Worm (Caenorhabditis elegans) whole organism, L1 larva: ENCODE data around the gene Y46H3A.4.

Experiments used
- C16A3.4 ChIP-seq: fragments of 150-350 bp; optimal IDR thresholded peaks from 2 replicates; lab custom pipeline; 2014; ENCODE audit warnings: missing biosample characterization, missing genetic modification characterization
- C34B4.2 ChIP-seq: sonication (generic microtip); optimal IDR thresholded peaks from 2 replicates; lab custom pipeline; 2017; ENCODE audit warnings: mild to moderate bottlenecking, missing genetic modification characterization, missing compliant biosample characterization
- F16B12.6 ChIP-seq: fragments of 150-350 bp; optimal IDR thresholded peaks from 2 replicates; lab custom pipeline; 2014; ENCODE audit warnings: missing biosample characterization, missing genetic modification characterization
- aly-2 ChIP-seq: fragments of 150-350 bp; optimal IDR thresholded peaks from 2 replicates; lab custom pipeline; 2014; ENCODE audit warnings: missing biosample characterization, missing genetic modification characterization
- blmp-1 ChIP-seq: fragments of 150-350 bp; optimal IDR thresholded peaks from 2 replicates; lab custom pipeline; 2014; ENCODE audit warnings: missing biosample characterization, missing genetic modification characterization
- ceh-8 ChIP-seq: fragments of 200-800 bp; sonication (Bioruptor generic); optimal IDR thresholded peaks from 2 replicates; lab custom pipeline; 2018; ENCODE audit warnings: mild to moderate bottlenecking, missing genetic modification characterization, moderate library complexity, missing compliant biosample characterization
- ceh-82 ChIP-seq, 3 experiments: fragments of 150-350 bp in 1 of 3; sonication (generic microtip) in 2 of 3; optimal IDR thresholded peaks; 2 replicates each; lab custom pipeline; 2014 to 2017; ENCODE audit warnings: missing biosample characterization in 3 of 3, missing genetic modification characterization in 3 of 3
- ces-1 ChIP-seq: fragments of 150-350 bp; optimal IDR thresholded peaks from 2 replicates; lab custom pipeline; 2014; ENCODE audit warnings: missing biosample characterization, missing genetic modification reagents, missing genetic modification characterization
- dpl-1 ChIP-seq, 3 experiments: fragments of 150-350 bp in 2 of 3; sonication (generic microtip) in 1 of 3; optimal IDR thresholded peaks; 2 replicates each; lab custom pipeline; 2014 to 2017; ENCODE audit warnings: missing biosample characterization in 3 of 3, missing genetic modification characterization in 3 of 3, missing genetic modification reagents in 3 of 3
- efl-1 ChIP-seq, 4 experiments: fragments of 150-350 bp; optimal IDR thresholded peaks in 3 of 4; peaks in 1 of 4; 1 replicate in 1 of 4; 2 replicates in 3 of 4; lab custom pipeline; 2014; ENCODE audit warnings: missing biosample characterization in 2 of 4, missing genetic modification characterization in 2 of 4, missing genetic modification reagents in 2 of 4
- elt-2 ChIP-seq: sonication (generic microtip); optimal IDR thresholded peaks from 2 replicates; lab custom pipeline; 2016; ENCODE audit warnings: missing genetic modification characterization, mild to moderate bottlenecking, inconsistent platforms, missing compliant biosample characterization, missing genetic modification reagents
- ets-5 ChIP-seq: fragments of 200-800 bp; sonication (Bioruptor generic); IDR thresholded peaks from 2 replicates; pipeline ENCODE4 v1.3.6; 2022; ENCODE audit warnings: missing genetic modification characterization, missing compliant biosample characterization
- fkh-10 ChIP-seq: sonication (generic microtip); optimal IDR thresholded peaks from 2 replicates; lab custom pipeline; 2017; ENCODE audit warnings: missing biosample characterization, missing genetic modification reagents, missing genetic modification characterization
- fkh-4 ChIP-seq: sonication (generic microtip); optimal IDR thresholded peaks from 2 replicates; lab custom pipeline; 2016; ENCODE audit warnings: missing compliant biosample characterization, missing genetic modification characterization, borderline replicate concordance
- fkh-8 ChIP-seq: sonication (generic microtip); optimal IDR thresholded peaks from 2 replicates; lab custom pipeline; 2016; ENCODE audit warnings: mild to moderate bottlenecking, missing genetic modification characterization, missing compliant biosample characterization
- hpl-2 ChIP-seq: fragments of 150-350 bp; optimal IDR thresholded peaks from 2 replicates; lab custom pipeline; 2014; ENCODE audit warnings: missing biosample characterization, missing genetic modification reagents, missing genetic modification characterization
- irx-1 ChIP-seq: sonication (generic microtip); optimal IDR thresholded peaks from 2 replicates; lab custom pipeline; 2016; ENCODE audit warnings: missing genetic modification characterization, missing compliant biosample characterization
- jun-1 ChIP-seq: fragments of 150-350 bp; optimal IDR thresholded peaks from 2 replicates; lab custom pipeline; 2014; ENCODE audit warnings: missing biosample characterization, missing genetic modification reagents, missing genetic modification characterization
- lin-13 ChIP-seq: fragments of 150-350 bp; optimal IDR thresholded peaks from 2 replicates; lab custom pipeline; 2014; ENCODE audit warnings: missing biosample characterization, missing genetic modification reagents, missing genetic modification characterization
- lin-15B ChIP-seq: fragments of 150-350 bp; sonication (generic microtip); optimal IDR thresholded peaks from 3 replicates; lab custom pipeline; 2014; ENCODE audit warnings: missing biosample characterization, missing genetic modification characterization
- lin-35 ChIP-seq, 2 experiments: fragments of 150-350 bp; optimal IDR thresholded peaks; 2 replicates each; lab custom pipeline; 2014; ENCODE audit warnings: missing biosample characterization in 2 of 2, missing genetic modification characterization in 2 of 2, missing genetic modification reagents in 2 of 2
- lsy-2 ChIP-seq, 2 experiments: fragments of 150-350 bp; optimal IDR thresholded peaks; 2 replicates each; lab custom pipeline; 2014; ENCODE audit warnings: missing biosample characterization in 2 of 2, missing genetic modification characterization in 2 of 2
- mdl-1 ChIP-seq, 2 experiments: fragments of 150-350 bp; optimal IDR thresholded peaks; 2 replicates each; lab custom pipeline; 2014 to 2017; ENCODE audit warnings: missing biosample characterization in 2 of 2, missing genetic modification characterization in 2 of 2, inconsistent platforms in 1 of 2
- mef-2 ChIP-seq: fragments of 150-350 bp; optimal IDR thresholded peaks from 2 replicates; lab custom pipeline; 2014; ENCODE audit warnings: missing biosample characterization, missing genetic modification characterization
- mep-1 ChIP-seq: fragments of 150-350 bp; optimal IDR thresholded peaks from 2 replicates; lab custom pipeline; 2014; ENCODE audit warnings: missing biosample characterization, missing genetic modification characterization
- nhr-11 ChIP-seq: fragments of 150-350 bp; optimal IDR thresholded peaks from 2 replicates; lab custom pipeline; 2014; ENCODE audit warnings: missing biosample characterization, missing genetic modification characterization
- nhr-20 ChIP-seq: sonication (generic microtip); optimal IDR thresholded peaks from 2 replicates; lab custom pipeline; 2016; ENCODE audit warnings: mild to moderate bottlenecking, missing genetic modification characterization, missing compliant biosample characterization
- nhr-237 ChIP-seq: fragments of 150-350 bp; optimal IDR thresholded peaks from 2 replicates; lab custom pipeline; 2014; ENCODE audit warnings: missing biosample characterization, missing genetic modification characterization
- nhr-47 ChIP-seq: sonication (generic microtip); optimal IDR thresholded peaks from 2 replicates; lab custom pipeline; 2016; ENCODE audit warnings: mild to moderate bottlenecking, missing genetic modification characterization, moderate library complexity, missing compliant biosample characterization
- nhr-71 ChIP-seq: sonication (generic microtip); optimal IDR thresholded peaks from 2 replicates; lab custom pipeline; 2016; ENCODE audit warnings: mild to moderate bottlenecking, missing genetic modification characterization, moderate library complexity, missing compliant biosample characterization
- nhr-77 ChIP-seq: fragments of 150-350 bp; optimal IDR thresholded peaks from 2 replicates; lab custom pipeline; 2014; ENCODE audit warnings: missing biosample characterization, missing genetic modification characterization
- nhr-84 ChIP-seq: sonication (generic microtip); optimal IDR thresholded peaks from 2 replicates; lab custom pipeline; 2017; ENCODE audit warnings: missing biosample characterization, missing genetic modification characterization
- nhr-85 ChIP-seq: sonication (generic microtip); peaks from one replicate; lab custom pipeline; 2016; ENCODE audit warnings: missing genetic modification characterization, inconsistent platforms, missing compliant biosample characterization
- pax-3 ChIP-seq: fragments of 200-800 bp; sonication (Bioruptor generic); optimal IDR thresholded peaks from 2 replicates; lab custom pipeline; 2018; ENCODE audit warnings: mild to moderate bottlenecking, missing genetic modification characterization, moderate library complexity, missing compliant biosample characterization
- pqm-1 ChIP-seq: sonication (generic microtip); optimal IDR thresholded peaks from 3 replicates; lab custom pipeline; 2017; ENCODE audit warnings: missing biosample characterization, missing genetic modification characterization
- skn-1 ChIP-seq: fragments of 150-350 bp; optimal IDR thresholded peaks from 2 replicates; lab custom pipeline; 2014; ENCODE audit warnings: missing biosample characterization, missing genetic modification characterization
- snpc-4 ChIP-seq: fragments of 150-350 bp; optimal IDR thresholded peaks from 2 replicates; lab custom pipeline; 2014; ENCODE audit warnings: missing biosample characterization, missing genetic modification characterization
- snu-23 ChIP-seq: sonication (generic microtip); optimal IDR thresholded peaks from 2 replicates; lab custom pipeline; 2016; ENCODE audit warnings: missing genetic modification characterization, missing compliant biosample characterization
- sptf-1 ChIP-seq: fragments of 150-350 bp; optimal IDR thresholded peaks from 2 replicates; lab custom pipeline; 2014; ENCODE audit warnings: missing biosample characterization, missing genetic modification characterization
- sup-37 ChIP-seq: fragments of 200-800 bp; sonication (Bioruptor generic); optimal IDR thresholded peaks from 2 replicates; lab custom pipeline; 2018; ENCODE audit warnings: mild to moderate bottlenecking, missing genetic modification characterization, missing compliant biosample characterization
- swsn-7 ChIP-seq: sonication (generic microtip); optimal IDR thresholded peaks from 2 replicates; lab custom pipeline; 2016; ENCODE audit warnings: missing genetic modification characterization, missing compliant biosample characterization
- tlp-1 ChIP-seq: fragments of 150-350 bp; optimal IDR thresholded peaks from 2 replicates; lab custom pipeline; 2014; ENCODE audit warnings: missing biosample characterization, missing genetic modification characterization
- unc-130 ChIP-seq: fragments of 150-350 bp; optimal IDR thresholded peaks from 2 replicates; lab custom pipeline; 2017; ENCODE audit warnings: missing biosample characterization, missing genetic modification characterization, inconsistent platforms
- unc-30 ChIP-seq: sonication (generic microtip); optimal IDR thresholded peaks from 2 replicates; lab custom pipeline; 2017; ENCODE audit warnings: missing biosample characterization, missing genetic modification characterization
- unc-62 ChIP-seq: fragments of 150-350 bp; optimal IDR thresholded peaks from 2 replicates; lab custom pipeline; 2014; ENCODE audit warnings: missing biosample characterization, missing genetic modification reagents, missing genetic modification characterization
- unc-98 ChIP-seq: fragments of 200-800 bp; sonication (Bioruptor generic); IDR thresholded peaks from 2 replicates; pipeline ENCODE4 v1.3.6; 2022; ENCODE audit warnings: missing genetic modification characterization, missing compliant biosample characterization
- vab-15 ChIP-seq: sonication (generic microtip); optimal IDR thresholded peaks from 2 replicates; lab custom pipeline; 2017; ENCODE audit warnings: missing genotype, mild to moderate bottlenecking, missing genetic modification characterization, missing compliant biosample characterization
- ztf-11 ChIP-seq, 2 experiments: sonication (generic microtip); optimal IDR thresholded peaks; 2 replicates each; lab custom pipeline; 2016 to 2017; ENCODE audit warnings: missing genetic modification characterization in 2 of 2, missing biosample characterization in 1 of 2, missing compliant biosample characterization in 1 of 2
- ztf-4 ChIP-seq: fragments of 150-350 bp; optimal IDR thresholded peaks from 2 replicates; lab custom pipeline; 2014; ENCODE audit warnings: missing biosample characterization, missing genetic modification characterization

Gene Y46H3A.4

ce11 chrV:1789495-1789894 lies 21.4 kb downstream of the Y46H3A.4 start:
- TF ChIP-seq skn-1 (tag; lab: Kevin White, UChicago) (no peak), blmp-1 (tag; lab: Kevin White, UChicago) (peak; percentile 75), lin-13 (GFP tag; lab: Kevin White, UChicago) (no peak), ceh-82 (tag; optimal IDR thresholded peaks at IDR 0.05; lab: Kevin White, UChicago) (no peak), mdl-1 (tag; optimal IDR thresholded peaks at IDR 0.05; lab: Kevin White, UChicago) (peak in 1 of 2 experiments; percentile 10), jun-1 (peak; percentile 14), nhr-85 (tag; lab: Kevin White, UChicago) (peak; percentile 36)

ce11 chrV:1788157-1788556 lies 22.8 kb downstream of the Y46H3A.4 start, which contains the start of gene F36H9.2:
TSS of gene F36H9.2 (plus strand) at chrV:1788457.
- no peak for TF ChIP-seq C34B4.2 (tag; lab: Kevin White, UChicago)
- TF ChIP-seq nhr-77 (tag; lab: Kevin White, UChicago): no peak
- no peak for TF ChIP-seq vab-15 (tag; lab: Kevin White, UChicago)
- TF ChIP-seq F16B12.6 (tag; lab: Kevin White, UChicago): no peak
- TF ChIP-seq nhr-84 (tag; lab: Kevin White, UChicago): no peak
- TF ChIP-seq hpl-2: no peak
- no peak for TF ChIP-seq ceh-8
- TF ChIP-seq unc-30: no peak
- no peak for TF ChIP-seq lin-35 (GFP tag; optimal IDR thresholded peaks at IDR 0.05; lab: Kevin White, UChicago)
- TF ChIP-seq swsn-7 (tag; lab: Kevin White, UChicago): no peak
- TF ChIP-seq jun-1: no peak
- no peak for TF ChIP-seq ets-5 (GFP tag; lab: Robert Waterston, UW)
- TF ChIP-seq nhr-47: no peak
- TF ChIP-seq aly-2 (tag; lab: Kevin White, UChicago): no peak
- no peak for TF ChIP-seq lin-15B (tag; lab: Kevin White, UChicago)
- TF ChIP-seq snu-23 (GFP tag; lab: Kevin White, UChicago): no peak
- no peak for TF ChIP-seq sup-37
- TF ChIP-seq fkh-8 (tag; lab: Kevin White, UChicago): no peak
- TF ChIP-seq unc-130 (tag; lab: Kevin White, UChicago): no peak

ce11 chrV:1781922-1782321 lies 29.0 kb downstream of the Y46H3A.4 start, which contains the start of gene F36H9.5:
TSS of gene F36H9.5 (minus strand) at chrV:1782022.
- TF ChIP-seq snpc-4 (no peak), nhr-84 (tag; lab: Kevin White, UChicago) (no peak), skn-1 (tag; lab: Kevin White, UChicago) (no peak), blmp-1 (tag; lab: Kevin White, UChicago) (no peak), pqm-1 (no peak), sptf-1 (tag; lab: Kevin White, UChicago) (no peak), irx-1 (no peak), snu-23 (GFP tag; lab: Kevin White, UChicago) (no peak), F16B12.6 (tag; lab: Kevin White, UChicago) (no peak), nhr-11 (tag; lab: Kevin White, UChicago) (no peak), C34B4.2 (tag; lab: Kevin White, UChicago) (no peak), mep-1 (tag; lab: Kevin White, UChicago) (no peak), dpl-1 (GFP tag; optimal IDR thresholded peaks at IDR 0.05; lab: Kevin White, UChicago) (no peak), unc-130 (tag; lab: Kevin White, UChicago) (no peak), mef-2 (tag; lab: Kevin White, UChicago) (no peak), C16A3.4 (tag; lab: Kevin White, UChicago) (no peak), ztf-11 (tag; optimal IDR thresholded peaks at IDR 0.05; lab: Kevin White, UChicago) (no peak), jun-1 (no peak)
- TF ChIP-seq, all 84 proteins: peak for 0

- TF ChIP-seq fkh-4: no peak
- TF ChIP-seq unc-98: no peak
- no peak for TF ChIP-seq nhr-237 (tag; lab: Kevin White, UChicago)
- no peak for TF ChIP-seq nhr-71
- TF ChIP-seq efl-1 (optimal IDR thresholded peaks at IDR 0.05; lab: Kevin White, UChicago): no peak
- TF ChIP-seq efl-1 (GFP tag; optimal IDR thresholded peaks at IDR 0.05 in 1 of 2; lab: Kevin White, UChicago): no peak
- TF ChIP-seq nhr-20 (tag; lab: Kevin White, UChicago): no peak
- no peak for TF ChIP-seq fkh-10 (GFP tag; lab: Kevin White, UChicago)
- no peak for TF ChIP-seq nhr-77 (tag; lab: Kevin White, UChicago)
- TF ChIP-seq elt-2 (tag; lab: Kevin White, UChicago): no peak
- no peak for TF ChIP-seq lsy-2 (tag; optimal IDR thresholded peaks at IDR 0.05; lab: Kevin White, UChicago)
- TF ChIP-seq unc-62 (GFP tag; lab: Kevin White, UChicago): no peak
- TF ChIP-seq ces-1: no peak
- no peak for TF ChIP-seq tlp-1 (tag; lab: Kevin White, UChicago)
- TF ChIP-seq irx-1: no peak
- no peak for TF ChIP-seq pax-3 (tag; lab: Kevin White, UChicago)
- TF ChIP-seq ztf-4 (tag; lab: Kevin White, UChicago): no peak
- TF ChIP-seq C34B4.2 (tag; lab: Kevin White, UChicago): no peak
Observed at ce11 chrV:1779994-1780393, 30.9 kb downstream of the Y46H3A.4 start.
